Worm (Caenorhabditis elegans) whole organism, L1 larva: ENCODE data around the gene fbxb-3.
A peak's percentile ranks its signal among the peaks of the same experiment; 100 is the strongest.

ENCODE experiments used
- C04F5.9 ChIP-seq: sonication (generic microtip); optimal IDR thresholded peaks from 2 replicates; lab custom pipeline; 2016; ENCODE audit warnings: missing genetic modification characterization, missing compliant biosample characterization
- C16A3.4 ChIP-seq: fragments of 150-350 bp; optimal IDR thresholded peaks from 2 replicates; lab custom pipeline; 2014; ENCODE audit warnings: missing biosample characterization, missing genetic modification characterization
- Y116A8C.19 ChIP-seq: sonication (generic microtip); optimal IDR thresholded peaks from 2 replicates; lab custom pipeline; 2016; ENCODE audit warnings: missing compliant biosample characterization, missing genetic modification characterization, borderline replicate concordance
- aly-2 ChIP-seq: fragments of 150-350 bp; optimal IDR thresholded peaks from 2 replicates; lab custom pipeline; 2014; ENCODE audit warnings: missing biosample characterization, missing genetic modification characterization
- blmp-1 ChIP-seq: fragments of 150-350 bp; optimal IDR thresholded peaks from 2 replicates; lab custom pipeline; 2014; ENCODE audit warnings: missing biosample characterization, missing genetic modification characterization
- ceh-8 ChIP-seq: fragments of 200-800 bp; sonication (Bioruptor generic); optimal IDR thresholded peaks from 2 replicates; lab custom pipeline; 2018; ENCODE audit warnings: mild to moderate bottlenecking, missing genetic modification characterization, moderate library complexity, missing compliant biosample characterization
- ceh-82 ChIP-seq, 3 experiments: fragments of 150-350 bp in 1 of 3; sonication (generic microtip) in 2 of 3; optimal IDR thresholded peaks; 2 replicates each; lab custom pipeline; 2014 to 2017; ENCODE audit warnings: missing biosample characterization in 3 of 3, missing genetic modification characterization in 3 of 3
- ceh-88 ChIP-seq: fragments of 200-800 bp; sonication (Bioruptor generic); IDR thresholded peaks from 2 replicates; pipeline ENCODE4 v1.3.6; 2022; ENCODE audit warnings: missing genetic modification characterization, missing compliant biosample characterization
- dsc-1 ChIP-seq: sonication (generic microtip); optimal IDR thresholded peaks from 2 replicates; lab custom pipeline; 2016; ENCODE audit warnings: mild to moderate bottlenecking, missing genetic modification characterization, missing compliant biosample characterization
- efl-3 ChIP-seq: fragments of 200-800 bp; sonication (Bioruptor generic); optimal IDR thresholded peaks from 2 replicates; lab custom pipeline; 2018; ENCODE audit warnings: mild to moderate bottlenecking, missing genetic modification characterization, missing compliant biosample characterization
- egl-27 ChIP-seq, 2 experiments: fragments of 150-350 bp in 1 of 2; sonication (generic microtip); optimal IDR thresholded peaks; 3 replicates each; lab custom pipeline; 2017 to 2018; ENCODE audit warnings: missing biosample characterization in 2 of 2, missing genetic modification characterization in 2 of 2, missing genetic modification reagents in 2 of 2
- elt-3 ChIP-seq, 6 experiments: fragments of 150-350 bp in 1 of 6; sonication (generic microtip); optimal IDR thresholded peaks; 2 replicates each; lab custom pipeline; 2017 to 2018; ENCODE audit warnings: missing biosample characterization in 6 of 6, missing genetic modification characterization in 6 of 6, inconsistent platforms in 1 of 6
- fkh-8 ChIP-seq: sonication (generic microtip); optimal IDR thresholded peaks from 2 replicates; lab custom pipeline; 2016; ENCODE audit warnings: mild to moderate bottlenecking, missing genetic modification characterization, missing compliant biosample characterization
- fos-1 ChIP-seq: fragments of 150-350 bp; optimal IDR thresholded peaks from 2 replicates; lab custom pipeline; 2014; ENCODE audit warnings: missing biosample characterization, missing genetic modification characterization
- hlh-17 ChIP-seq: fragments of 200-800 bp; sonication (Bioruptor generic); optimal IDR thresholded peaks from 2 replicates; lab custom pipeline; 2018; ENCODE audit warnings: missing genetic modification characterization, mild to moderate bottlenecking, missing compliant biosample characterization, moderate library complexity, borderline replicate concordance
- hlh-4 ChIP-seq: sonication (generic microtip); optimal IDR thresholded peaks from 2 replicates; lab custom pipeline; 2016; ENCODE audit warnings: mild to moderate bottlenecking, missing genetic modification characterization, missing compliant biosample characterization
- isw-1 ChIP-seq: fragments of 200-800 bp; sonication (Bioruptor generic); IDR thresholded peaks from 2 replicates; pipeline ENCODE4 v1.3.6; 2022; ENCODE audit warnings: missing genetic modification characterization, missing compliant biosample characterization
- lin-35 ChIP-seq, 2 experiments: fragments of 150-350 bp; optimal IDR thresholded peaks; 2 replicates each; lab custom pipeline; 2014; ENCODE audit warnings: missing biosample characterization in 2 of 2, missing genetic modification characterization in 2 of 2, missing genetic modification reagents in 2 of 2
- lin-39 ChIP-seq: fragments of 150-350 bp; optimal IDR thresholded peaks from 2 replicates; lab custom pipeline; 2014; ENCODE audit warnings: missing biosample characterization, missing genetic modification reagents, missing genetic modification characterization
- lsy-2 ChIP-seq, 2 experiments: fragments of 150-350 bp; optimal IDR thresholded peaks; 2 replicates each; lab custom pipeline; 2014; ENCODE audit warnings: missing biosample characterization in 2 of 2, missing genetic modification characterization in 2 of 2
- mab-9 ChIP-seq: fragments of 200-800 bp; sonication (Bioruptor generic); IDR thresholded peaks from 2 replicates; pipeline ENCODE4 v1.3.6; 2022; ENCODE audit warnings: missing genetic modification reagents, missing genetic modification characterization, missing compliant biosample characterization
- mdl-1 ChIP-seq, 2 experiments: fragments of 150-350 bp; optimal IDR thresholded peaks; 2 replicates each; lab custom pipeline; 2014 to 2017; ENCODE audit warnings: missing biosample characterization in 2 of 2, missing genetic modification characterization in 2 of 2, inconsistent platforms in 1 of 2
- mep-1 ChIP-seq: fragments of 150-350 bp; optimal IDR thresholded peaks from 2 replicates; lab custom pipeline; 2014; ENCODE audit warnings: missing biosample characterization, missing genetic modification characterization
- nhr-11 ChIP-seq: fragments of 150-350 bp; optimal IDR thresholded peaks from 2 replicates; lab custom pipeline; 2014; ENCODE audit warnings: missing biosample characterization, missing genetic modification characterization
- nhr-12 ChIP-seq: sonication (generic microtip); optimal IDR thresholded peaks from 2 replicates; lab custom pipeline; 2017; ENCODE audit warnings: missing biosample characterization, missing genetic modification characterization
- nhr-19 ChIP-seq: fragments of 200-800 bp; sonication (Bioruptor generic); conservative IDR thresholded peaks from 2 replicates; pipeline ENCODE4 v1.3.6; 2022; ENCODE audit warnings: missing genetic modification characterization, missing compliant biosample characterization
- nhr-20 ChIP-seq: sonication (generic microtip); optimal IDR thresholded peaks from 2 replicates; lab custom pipeline; 2016; ENCODE audit warnings: mild to moderate bottlenecking, missing genetic modification characterization, missing compliant biosample characterization
- nhr-237 ChIP-seq: fragments of 150-350 bp; optimal IDR thresholded peaks from 2 replicates; lab custom pipeline; 2014; ENCODE audit warnings: missing biosample characterization, missing genetic modification characterization
- nhr-28 ChIP-seq: fragments of 150-350 bp; optimal IDR thresholded peaks from 2 replicates; lab custom pipeline; 2014; ENCODE audit warnings: missing biosample characterization, missing genetic modification characterization
- nhr-47 ChIP-seq: sonication (generic microtip); optimal IDR thresholded peaks from 2 replicates; lab custom pipeline; 2016; ENCODE audit warnings: mild to moderate bottlenecking, missing genetic modification characterization, moderate library complexity, missing compliant biosample characterization
- nhr-71 ChIP-seq: sonication (generic microtip); optimal IDR thresholded peaks from 2 replicates; lab custom pipeline; 2016; ENCODE audit warnings: mild to moderate bottlenecking, missing genetic modification characterization, moderate library complexity, missing compliant biosample characterization
- nhr-77 ChIP-seq: fragments of 150-350 bp; optimal IDR thresholded peaks from 2 replicates; lab custom pipeline; 2014; ENCODE audit warnings: missing biosample characterization, missing genetic modification characterization
- nhr-90 ChIP-seq: sonication (generic microtip); optimal IDR thresholded peaks from 2 replicates; lab custom pipeline; 2016; ENCODE audit warnings: mild to moderate bottlenecking, missing genetic modification characterization, missing compliant biosample characterization; ENCODE audit not compliant: poor library complexity
- pax-3 ChIP-seq: fragments of 200-800 bp; sonication (Bioruptor generic); optimal IDR thresholded peaks from 2 replicates; lab custom pipeline; 2018; ENCODE audit warnings: mild to moderate bottlenecking, missing genetic modification characterization, moderate library complexity, missing compliant biosample characterization
- pqm-1 ChIP-seq: sonication (generic microtip); optimal IDR thresholded peaks from 3 replicates; lab custom pipeline; 2017; ENCODE audit warnings: missing biosample characterization, missing genetic modification characterization
- sox-4 ChIP-seq: sonication (generic microtip); optimal IDR thresholded peaks from 2 replicates; lab custom pipeline; 2016; ENCODE audit warnings: missing genetic modification characterization, missing compliant biosample characterization
- tbx-2 ChIP-seq: sonication (generic microtip); optimal IDR thresholded peaks from 2 replicates; lab custom pipeline; 2016; ENCODE audit warnings: missing genetic modification characterization, missing compliant biosample characterization
- unc-86 ChIP-seq: sonication (generic microtip); optimal IDR thresholded peaks from 2 replicates; lab custom pipeline; 2016; ENCODE audit warnings: missing genetic modification characterization, missing compliant biosample characterization
- xbp-1 ChIP-seq: sonication (generic microtip); optimal IDR thresholded peaks from 2 replicates; lab custom pipeline; 2016; ENCODE audit warnings: missing genetic modification characterization, missing compliant biosample characterization
- zip-4 ChIP-seq: fragments of 200-800 bp; sonication (Bioruptor generic); optimal IDR thresholded peaks from 2 replicates; lab custom pipeline; 2018; ENCODE audit warnings: mild to moderate bottlenecking, missing genetic modification characterization, moderate library complexity, missing compliant biosample characterization
- ztf-11 ChIP-seq, 2 experiments: sonication (generic microtip); optimal IDR thresholded peaks; 2 replicates each; lab custom pipeline; 2016 to 2017; ENCODE audit warnings: missing genetic modification characterization in 2 of 2, missing biosample characterization in 1 of 2, missing compliant biosample characterization in 1 of 2

fbxb-3 gene

DNA sequence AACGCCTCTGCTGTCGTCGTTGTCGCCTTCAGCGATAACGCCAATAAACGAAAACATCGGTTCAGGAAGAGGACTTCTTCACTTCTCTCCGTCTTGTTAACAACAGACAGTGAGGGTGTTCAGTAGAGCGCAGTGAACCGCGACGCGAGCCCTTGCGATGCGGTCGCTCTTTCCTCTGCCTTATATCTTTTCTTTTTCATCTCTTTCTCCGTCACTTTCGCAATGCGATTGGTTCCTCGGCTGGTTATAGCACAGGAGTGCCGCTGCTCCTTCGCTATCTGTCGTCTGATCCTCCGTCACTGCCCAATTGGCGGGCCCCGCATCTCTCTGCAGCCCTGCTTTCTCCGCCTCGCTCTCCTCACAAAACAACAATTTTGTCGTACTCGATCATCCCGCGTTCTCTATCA, 18.4 kb downstream of the fbxb-3 start (continued):
- TF ChIP-seq zip-4 (GFP tag; lab: Kevin White, UChicago): no peak
- TF ChIP-seq nhr-47 (tag; lab: Kevin White, UChicago): peak; percentile 71
- no peak for TF ChIP-seq nhr-12 (tag; lab: Kevin White, UChicago)
- TF ChIP-seq C16A3.4 (tag; lab: Kevin White, UChicago): peak; percentile 56
- no peak for TF ChIP-seq nhr-90
- TF ChIP-seq ztf-11 (tag; optimal IDR thresholded peaks at IDR 0.05; lab: Kevin White, UChicago): no peak
- peak; percentile 83 for TF ChIP-seq nhr-71 (tag; lab: Kevin White, UChicago)
- peak; percentile 38 for TF ChIP-seq fos-1 (tag; lab: Kevin White, UChicago)
- TF ChIP-seq dsc-1 (tag; lab: Kevin White, UChicago): peak; percentile 71
- TF ChIP-seq ceh-8 (GFP tag; lab: Kevin White, UChicago): no peak
- TF ChIP-seq ceh-88 (GFP tag; lab: Robert Waterston, UW): no peak
- TF ChIP-seq nhr-28: no peak
- no peak for TF ChIP-seq pqm-1 (tag; lab: Kevin White, UChicago)
- TF ChIP-seq hlh-4 (tag; lab: Kevin White, UChicago): no peak
- TF ChIP-seq pax-3 (tag; lab: Kevin White, UChicago): peak; percentile 34
- no peak for TF ChIP-seq aly-2 (tag; lab: Kevin White, UChicago)
- TF ChIP-seq nhr-19 (GFP tag; lab: Robert Waterston, UW): peak; percentile 45; the same call in 1 of the 2 replicates
- peak; percentile 48 to 68 for TF ChIP-seq lin-35 (GFP tag; optimal IDR thresholded peaks at IDR 0.05; lab: Kevin White, UChicago)
- peak; percentile 61 for TF ChIP-seq unc-86
- TF ChIP-seq lin-39: no peak
- TF ChIP-seq tbx-2 (tag; lab: Kevin White, UChicago): peak; percentile 69
- no peak for TF ChIP-seq hlh-17 (GFP tag; lab: Kevin White, UChicago)
- no peak for TF ChIP-seq C04F5.9 (tag; lab: Kevin White, UChicago)
- peak; percentile 48 for TF ChIP-seq nhr-20
- peak; percentile 71 for TF ChIP-seq mep-1
- TF ChIP-seq mdl-1 (tag; optimal IDR thresholded peaks at IDR 0.05; lab: Kevin White, UChicago): peak in 1 of 2 experiments; percentile 41
- peak; percentile 62 for TF ChIP-seq xbp-1
- TF ChIP-seq ceh-82 (tag; optimal IDR thresholded peaks at IDR 0.05; lab: Kevin White, UChicago): peak; percentile 53 to 89 (median 61)
- TF ChIP-seq Y116A8C.19 (tag; lab: Kevin White, UChicago): no peak
- peak in 1 of 2 experiments; percentile 35 for TF ChIP-seq egl-27 (tag; optimal IDR thresholded peaks at IDR 0.05; lab: Kevin White, UChicago)
- TF ChIP-seq isw-1 (GFP tag; lab: Robert Waterston, UW): peak; percentile 64
- peak; percentile 53 to 86 for TF ChIP-seq lsy-2 (tag; optimal IDR thresholded peaks at IDR 0.05; lab: Kevin White, UChicago)
- no peak for TF ChIP-seq efl-3 (GFP tag; lab: Kevin White, UChicago)
- no peak for TF ChIP-seq sox-4 (tag; lab: Kevin White, UChicago)
- TF ChIP-seq nhr-11 (tag; lab: Kevin White, UChicago): no peak

ce11 chrIV:11858142-11858541, 19.4 kb downstream of the fbxb-3 start, which contains the start of gene let-92:
let-92 (plus strand) TSS chrIV:11858442.
- no peak for TF ChIP-seq mab-9
- TF ChIP-seq nhr-237 (tag; lab: Kevin White, UChicago): no peak
- no peak for TF ChIP-seq hlh-4 (tag; lab: Kevin White, UChicago)
- TF ChIP-seq fkh-8 (tag; lab: Kevin White, UChicago): no peak
- TF ChIP-seq nhr-19 (GFP tag; lab: Robert Waterston, UW): no peak
- TF ChIP-seq nhr-77 (tag; lab: Kevin White, UChicago): no peak
- no peak for TF ChIP-seq blmp-1 (tag; lab: Kevin White, UChicago)
- TF ChIP-seq elt-3 (tag; optimal IDR thresholded peaks at IDR 0.05; lab: Kevin White, UChicago): no peak
